Worm (Caenorhabditis elegans) whole organism, L2 larva: ENCODE results near the gene taf-2.

Experiments used
- ceh-82 ChIP-seq: fragments of 150-350 bp; optimal IDR thresholded peaks from 2 replicates; lab custom pipeline; 2014; ENCODE audit warnings: missing biosample characterization, missing genetic modification characterization
- dmd-4 ChIP-seq: sonication (generic microtip); optimal IDR thresholded peaks from 2 replicates; lab custom pipeline; 2017; ENCODE audit warnings: missing biosample characterization, missing genetic modification characterization
- elt-1 ChIP-seq: fragments of 150-350 bp; optimal IDR thresholded peaks from 2 replicates; lab custom pipeline; 2014; ENCODE audit warnings: missing biosample characterization, missing genetic modification characterization
- mab-5 ChIP-seq: fragments of 150-350 bp; optimal IDR thresholded peaks from 2 replicates; lab custom pipeline; 2014; ENCODE audit warnings: missing biosample characterization, missing genetic modification characterization
- nhr-10 ChIP-seq: sonication (generic microtip); optimal IDR thresholded peaks from 2 replicates; lab custom pipeline; 2017; ENCODE audit warnings: missing biosample characterization, missing genetic modification characterization
- nhr-12 ChIP-seq: fragments of 150-350 bp; optimal IDR thresholded peaks from 2 replicates; lab custom pipeline; 2014; ENCODE audit warnings: missing biosample characterization, missing genetic modification characterization
- peb-1 ChIP-seq: fragments of 150-350 bp; optimal IDR thresholded peaks from 2 replicates; lab custom pipeline; 2014; ENCODE audit warnings: missing biosample characterization, missing genetic modification characterization
- sma-9 ChIP-seq, 2 experiments: fragments of 150-350 bp in 1 of 2; sonication (generic microtip) in 1 of 2; optimal IDR thresholded peaks; 2 replicates each; lab custom pipeline; 2014 to 2016; ENCODE audit warnings: missing genetic modification characterization in 2 of 2, mild to moderate bottlenecking in 1 of 2, missing biosample characterization in 1 of 2, missing compliant biosample characterization in 1 of 2, missing genetic modification reagents in 1 of 2, moderate library complexity in 1 of 2
- unc-55 ChIP-seq: fragments of 150-350 bp; sonication (generic microtip); optimal IDR thresholded peaks from 3 replicates; lab custom pipeline; 2014; ENCODE audit warnings: missing biosample characterization, missing genetic modification reagents, missing genetic modification characterization
- unc-62 ChIP-seq: fragments of 150-350 bp; optimal IDR thresholded peaks from 2 replicates; lab custom pipeline; 2014; ENCODE audit warnings: missing biosample characterization, missing genetic modification reagents, missing genetic modification characterization

- TF ChIP-seq mab-5 (tag; lab: Kevin White, UChicago) (no peak), peb-1 (tag; lab: Kevin White, UChicago) (no peak), nhr-12 (tag; lab: Kevin White, UChicago) (no peak), dmd-4 (tag; lab: Kevin White, UChicago) (no peak), elt-1 (no peak), ceh-82 (tag; lab: Kevin White, UChicago) (no peak), sma-9 (GFP tag; optimal IDR thresholded peaks at IDR 0.05; lab: Kevin White, UChicago) (peak; percentile 39), sma-9 (tag; optimal IDR thresholded peaks at IDR 0.05; lab: Kevin White, UChicago) (no peak), unc-62 (no peak), unc-55 (GFP tag; lab: Kevin White, UChicago) (no peak), nhr-10 (no peak)
Measured at ce11 chrIV:3613022-3613605, 19.7 kb upstream of the taf-2 start, which contains the start of gene ltah-1.2.
